Worm (Caenorhabditis elegans) whole organism, L1 larva: ENCODE measurements around the gene F12F6.7.

Experiments used
- C16A3.4 ChIP-seq: fragments of 150-350 bp; optimal IDR thresholded peaks from 2 replicates; lab custom pipeline; 2014; ENCODE audit warnings: missing biosample characterization, missing genetic modification characterization
- C34B4.2 ChIP-seq: sonication (generic microtip); optimal IDR thresholded peaks from 2 replicates; lab custom pipeline; 2017; ENCODE audit warnings: mild to moderate bottlenecking, missing genetic modification characterization, missing compliant biosample characterization
- F16B12.6 ChIP-seq: fragments of 150-350 bp; optimal IDR thresholded peaks from 2 replicates; lab custom pipeline; 2014; ENCODE audit warnings: missing biosample characterization, missing genetic modification characterization
- Y116A8C.19 ChIP-seq: sonication (generic microtip); optimal IDR thresholded peaks from 2 replicates; lab custom pipeline; 2016; ENCODE audit warnings: missing compliant biosample characterization, missing genetic modification characterization, borderline replicate concordance
- aly-2 ChIP-seq: fragments of 150-350 bp; optimal IDR thresholded peaks from 2 replicates; lab custom pipeline; 2014; ENCODE audit warnings: missing biosample characterization, missing genetic modification characterization
- blmp-1 ChIP-seq: fragments of 150-350 bp; optimal IDR thresholded peaks from 2 replicates; lab custom pipeline; 2014; ENCODE audit warnings: missing biosample characterization, missing genetic modification characterization
- ceh-82 ChIP-seq, 3 experiments: fragments of 150-350 bp in 1 of 3; sonication (generic microtip) in 2 of 3; optimal IDR thresholded peaks; 2 replicates each; lab custom pipeline; 2014 to 2017; ENCODE audit warnings: missing biosample characterization in 3 of 3, missing genetic modification characterization in 3 of 3
- dpl-1 ChIP-seq, 3 experiments: fragments of 150-350 bp in 2 of 3; sonication (generic microtip) in 1 of 3; optimal IDR thresholded peaks; 2 replicates each; lab custom pipeline; 2014 to 2017; ENCODE audit warnings: missing biosample characterization in 3 of 3, missing genetic modification characterization in 3 of 3, missing genetic modification reagents in 3 of 3
- dsc-1 ChIP-seq: sonication (generic microtip); optimal IDR thresholded peaks from 2 replicates; lab custom pipeline; 2016; ENCODE audit warnings: mild to moderate bottlenecking, missing genetic modification characterization, missing compliant biosample characterization
- efl-1 ChIP-seq, 4 experiments: fragments of 150-350 bp; optimal IDR thresholded peaks in 3 of 4; peaks in 1 of 4; 1 replicate in 1 of 4; 2 replicates in 3 of 4; lab custom pipeline; 2014; ENCODE audit warnings: missing biosample characterization in 2 of 4, missing genetic modification characterization in 2 of 4, missing genetic modification reagents in 2 of 4
- efl-3 ChIP-seq: fragments of 200-800 bp; sonication (Bioruptor generic); optimal IDR thresholded peaks from 2 replicates; lab custom pipeline; 2018; ENCODE audit warnings: mild to moderate bottlenecking, missing genetic modification characterization, missing compliant biosample characterization
- elt-2 ChIP-seq: sonication (generic microtip); optimal IDR thresholded peaks from 2 replicates; lab custom pipeline; 2016; ENCODE audit warnings: missing genetic modification characterization, mild to moderate bottlenecking, inconsistent platforms, missing compliant biosample characterization, missing genetic modification reagents
- elt-3 ChIP-seq, 6 experiments: fragments of 150-350 bp in 1 of 6; sonication (generic microtip); optimal IDR thresholded peaks; 2 replicates each; lab custom pipeline; 2017 to 2018; ENCODE audit warnings: missing biosample characterization in 6 of 6, missing genetic modification characterization in 6 of 6, inconsistent platforms in 1 of 6
- fkh-4 ChIP-seq: sonication (generic microtip); optimal IDR thresholded peaks from 2 replicates; lab custom pipeline; 2016; ENCODE audit warnings: missing compliant biosample characterization, missing genetic modification characterization, borderline replicate concordance
- fkh-8 ChIP-seq: sonication (generic microtip); optimal IDR thresholded peaks from 2 replicates; lab custom pipeline; 2016; ENCODE audit warnings: mild to moderate bottlenecking, missing genetic modification characterization, missing compliant biosample characterization
- irx-1 ChIP-seq: sonication (generic microtip); optimal IDR thresholded peaks from 2 replicates; lab custom pipeline; 2016; ENCODE audit warnings: missing genetic modification characterization, missing compliant biosample characterization
- jun-1 ChIP-seq: fragments of 150-350 bp; optimal IDR thresholded peaks from 2 replicates; lab custom pipeline; 2014; ENCODE audit warnings: missing biosample characterization, missing genetic modification reagents, missing genetic modification characterization
- lin-13 ChIP-seq: fragments of 150-350 bp; optimal IDR thresholded peaks from 2 replicates; lab custom pipeline; 2014; ENCODE audit warnings: missing biosample characterization, missing genetic modification reagents, missing genetic modification characterization
- lin-14 ChIP-seq: fragments of 200-800 bp; sonication (Bioruptor generic); optimal IDR thresholded peaks from 2 replicates; lab custom pipeline; 2018; ENCODE audit warnings: mild to moderate bottlenecking, missing genetic modification characterization, moderate library complexity, missing compliant biosample characterization
- lin-15B ChIP-seq: fragments of 150-350 bp; sonication (generic microtip); optimal IDR thresholded peaks from 3 replicates; lab custom pipeline; 2014; ENCODE audit warnings: missing biosample characterization, missing genetic modification characterization
- lin-35 ChIP-seq, 2 experiments: fragments of 150-350 bp; optimal IDR thresholded peaks; 2 replicates each; lab custom pipeline; 2014; ENCODE audit warnings: missing biosample characterization in 2 of 2, missing genetic modification characterization in 2 of 2, missing genetic modification reagents in 2 of 2
- lir-3 ChIP-seq: sonication (generic microtip); optimal IDR thresholded peaks from 2 replicates; lab custom pipeline; 2016; ENCODE audit warnings: mild to moderate bottlenecking, missing genetic modification characterization, moderate library complexity, missing compliant biosample characterization; ENCODE audit not compliant: poor library complexity
- lsy-2 ChIP-seq, 2 experiments: fragments of 150-350 bp; optimal IDR thresholded peaks; 2 replicates each; lab custom pipeline; 2014; ENCODE audit warnings: missing biosample characterization in 2 of 2, missing genetic modification characterization in 2 of 2
- mdl-1 ChIP-seq, 2 experiments: fragments of 150-350 bp; optimal IDR thresholded peaks; 2 replicates each; lab custom pipeline; 2014 to 2017; ENCODE audit warnings: missing biosample characterization in 2 of 2, missing genetic modification characterization in 2 of 2, inconsistent platforms in 1 of 2
- mef-2 ChIP-seq: fragments of 150-350 bp; optimal IDR thresholded peaks from 2 replicates; lab custom pipeline; 2014; ENCODE audit warnings: missing biosample characterization, missing genetic modification characterization
- mep-1 ChIP-seq: fragments of 150-350 bp; optimal IDR thresholded peaks from 2 replicates; lab custom pipeline; 2014; ENCODE audit warnings: missing biosample characterization, missing genetic modification characterization
- nhr-19 ChIP-seq: fragments of 200-800 bp; sonication (Bioruptor generic); conservative IDR thresholded peaks from 2 replicates; pipeline ENCODE4 v1.3.6; 2022; ENCODE audit warnings: missing genetic modification characterization, missing compliant biosample characterization
- nhr-20 ChIP-seq: sonication (generic microtip); optimal IDR thresholded peaks from 2 replicates; lab custom pipeline; 2016; ENCODE audit warnings: mild to moderate bottlenecking, missing genetic modification characterization, missing compliant biosample characterization
- nhr-47 ChIP-seq: sonication (generic microtip); optimal IDR thresholded peaks from 2 replicates; lab custom pipeline; 2016; ENCODE audit warnings: mild to moderate bottlenecking, missing genetic modification characterization, moderate library complexity, missing compliant biosample characterization
- nhr-71 ChIP-seq: sonication (generic microtip); optimal IDR thresholded peaks from 2 replicates; lab custom pipeline; 2016; ENCODE audit warnings: mild to moderate bottlenecking, missing genetic modification characterization, moderate library complexity, missing compliant biosample characterization
- nhr-85 ChIP-seq: sonication (generic microtip); peaks from one replicate; lab custom pipeline; 2016; ENCODE audit warnings: missing genetic modification characterization, inconsistent platforms, missing compliant biosample characterization
- nhr-90 ChIP-seq: sonication (generic microtip); optimal IDR thresholded peaks from 2 replicates; lab custom pipeline; 2016; ENCODE audit warnings: mild to moderate bottlenecking, missing genetic modification characterization, missing compliant biosample characterization; ENCODE audit not compliant: poor library complexity
- rnt-1 ChIP-seq: sonication (generic microtip); optimal IDR thresholded peaks from 2 replicates; lab custom pipeline; 2016; ENCODE audit warnings: mild to moderate bottlenecking, missing genetic modification characterization, moderate library complexity, missing compliant biosample characterization
- skn-1 ChIP-seq: fragments of 150-350 bp; optimal IDR thresholded peaks from 2 replicates; lab custom pipeline; 2014; ENCODE audit warnings: missing biosample characterization, missing genetic modification characterization
- snu-23 ChIP-seq: sonication (generic microtip); optimal IDR thresholded peaks from 2 replicates; lab custom pipeline; 2016; ENCODE audit warnings: missing genetic modification characterization, missing compliant biosample characterization
- swsn-7 ChIP-seq: sonication (generic microtip); optimal IDR thresholded peaks from 2 replicates; lab custom pipeline; 2016; ENCODE audit warnings: missing genetic modification characterization, missing compliant biosample characterization
- tbx-2 ChIP-seq: sonication (generic microtip); optimal IDR thresholded peaks from 2 replicates; lab custom pipeline; 2016; ENCODE audit warnings: missing genetic modification characterization, missing compliant biosample characterization
- unc-130 ChIP-seq: fragments of 150-350 bp; optimal IDR thresholded peaks from 2 replicates; lab custom pipeline; 2017; ENCODE audit warnings: missing biosample characterization, missing genetic modification characterization, inconsistent platforms
- vab-15 ChIP-seq: sonication (generic microtip); optimal IDR thresholded peaks from 2 replicates; lab custom pipeline; 2017; ENCODE audit warnings: missing genotype, mild to moderate bottlenecking, missing genetic modification characterization, missing compliant biosample characterization
- xbp-1 ChIP-seq: sonication (generic microtip); optimal IDR thresholded peaks from 2 replicates; lab custom pipeline; 2016; ENCODE audit warnings: missing genetic modification characterization, missing compliant biosample characterization
- ztf-11 ChIP-seq, 2 experiments: sonication (generic microtip); optimal IDR thresholded peaks; 2 replicates each; lab custom pipeline; 2016 to 2017; ENCODE audit warnings: missing genetic modification characterization in 2 of 2, missing biosample characterization in 1 of 2, missing compliant biosample characterization in 1 of 2
- ztf-4 ChIP-seq: fragments of 150-350 bp; optimal IDR thresholded peaks from 2 replicates; lab custom pipeline; 2014; ENCODE audit warnings: missing biosample characterization, missing genetic modification characterization

The F12F6.7 gene

ce11 chrIV:11561677-11562076 lies at the start of gene F12F6.7:
Gene F12F6.7 (minus strand): TSS chrIV:11561833.
- TF ChIP-seq dpl-1 (GFP tag; optimal IDR thresholded peaks at IDR 0.05; lab: Kevin White, UChicago) (peak in 2 of 3 experiments; percentile 53 to 74), efl-3 (no peak), F16B12.6 (tag; lab: Kevin White, UChicago) (no peak), lin-13 (GFP tag; lab: Kevin White, UChicago) (no peak), efl-1 (optimal IDR thresholded peaks at IDR 0.05; lab: Kevin White, UChicago) (peak; percentile 40 to 67), efl-1 (GFP tag; optimal IDR thresholded peaks at IDR 0.05 in 1 of 2; lab: Kevin White, UChicago) (peak; percentile 55 to 91), dsc-1 (tag; lab: Kevin White, UChicago) (no peak), aly-2 (tag; lab: Kevin White, UChicago) (peak; percentile 83), ztf-4 (tag; lab: Kevin White, UChicago) (no peak), lin-35 (GFP tag; optimal IDR thresholded peaks at IDR 0.05; lab: Kevin White, UChicago) (peak in 1 of 2 experiments; percentile 63), nhr-85 (peak; percentile 20)

- TF ChIP-seq lin-35 (GFP tag; optimal IDR thresholded peaks at IDR 0.05; lab: Kevin White, UChicago) (peak; percentile 29 to 61), lin-14 (GFP tag; lab: Kevin White, UChicago) (peak; percentile 55), nhr-20 (tag; lab: Kevin White, UChicago) (peak; percentile 47), ztf-11 (tag; optimal IDR thresholded peaks at IDR 0.05; lab: Kevin White, UChicago) (no peak), lin-15B (tag; lab: Kevin White, UChicago) (peak; percentile 13), irx-1 (tag; lab: Kevin White, UChicago) (no peak), efl-1 (optimal IDR thresholded peaks at IDR 0.05; lab: Kevin White, UChicago) (peak; percentile 28 to 48), efl-1 (GFP tag; optimal IDR thresholded peaks at IDR 0.05 in 1 of 2; lab: Kevin White, UChicago) (peak; percentile 53 to 92), swsn-7 (peak; percentile 39), skn-1 (tag; lab: Kevin White, UChicago) (peak; percentile 54), mef-2 (tag; lab: Kevin White, UChicago) (no peak), nhr-71 (tag; lab: Kevin White, UChicago) (peak; percentile 52), C16A3.4 (tag; lab: Kevin White, UChicago) (peak; percentile 53), fkh-4 (no peak), dpl-1 (GFP tag; optimal IDR thresholded peaks at IDR 0.05; lab: Kevin White, UChicago) (peak; percentile 28 to 64 (median 44)), Y116A8C.19 (no peak), nhr-47 (tag; lab: Kevin White, UChicago) (peak; percentile 41), nhr-19 (GFP tag; lab: Robert Waterston, UW) (peak; percentile 30), mep-1 (tag; lab: Kevin White, UChicago) (peak; percentile 38), jun-1 (tag; lab: Kevin White, UChicago) (no peak), tbx-2 (peak; percentile 24), lir-3 (tag; lab: Kevin White, UChicago) (peak; percentile 26), fkh-8 (peak; percentile 22), rnt-1 (tag; lab: Kevin White, UChicago) (peak; percentile 48), blmp-1 (tag; lab: Kevin White, UChicago) (peak; percentile 58), xbp-1 (tag; lab: Kevin White, UChicago) (peak; percentile 42), mdl-1 (tag; optimal IDR thresholded peaks at IDR 0.05; lab: Kevin White, UChicago) (peak in 1 of 2 experiments; percentile 71), dsc-1 (tag; lab: Kevin White, UChicago) (peak; percentile 34), lsy-2 (tag; optimal IDR thresholded peaks at IDR 0.05; lab: Kevin White, UChicago) (peak; percentile 58 to 68), nhr-90 (tag; lab: Kevin White, UChicago) (peak; percentile 51), elt-2 (no peak), vab-15 (peak; percentile 26), unc-130 (peak; percentile 61), ceh-82 (tag; optimal IDR thresholded peaks at IDR 0.05; lab: Kevin White, UChicago) (peak in 2 of 3 experiments; percentile 26 to 46), snu-23 (GFP tag; lab: Kevin White, UChicago) (peak; percentile 41), elt-3 (tag; optimal IDR thresholded peaks at IDR 0.05; lab: Kevin White, UChicago) (peak in 1 of 6 experiments; percentile 66), C34B4.2 (tag; lab: Kevin White, UChicago) (no peak)
- TF ChIP-seq, all 84 proteins: peak for 28
Measured at ce11 chrIV:11604909-11605308, 43.3 kb upstream of the F12F6.7 start, which contains the start of the genes ragc-1 and Y24F12A.1. Gene ragc-1 (minus strand): TSS chrIV:11604933. Gene Y24F12A.1 (plus strand): TSS chrIV:11605254.
